Worm (Caenorhabditis elegans): ENCODE measurements around the gene ZC373.2.

DNA sequence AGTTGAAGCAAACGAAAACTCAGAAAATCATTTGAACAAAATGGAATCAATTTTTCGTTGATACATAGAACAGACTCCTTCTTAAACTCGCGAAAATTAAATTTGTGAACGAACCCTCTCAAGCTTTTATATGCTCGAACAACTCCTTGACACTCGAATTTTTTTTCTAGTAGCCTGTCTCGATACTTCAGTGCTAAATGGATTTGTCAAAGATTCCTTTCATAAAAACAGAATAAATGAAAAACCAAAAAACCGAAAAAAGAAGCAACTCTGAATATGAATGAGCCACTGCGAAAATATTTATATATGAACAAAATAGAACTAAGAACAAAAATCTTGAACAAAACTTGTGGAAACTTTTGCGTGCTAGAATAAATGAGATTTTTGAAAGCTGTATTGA lies 48.2 kb downstream of the ZC373.2 start:
- TF ChIP-seq nhr-76 (tag; optimal IDR thresholded peaks at IDR 0.05) (no peak), nhr-237 (tag; optimal IDR thresholded peaks at IDR 0.05) (no peak), nhr-23 (tag; optimal IDR thresholded peaks at IDR 0.05) (no peak), mdl-1 (tag; optimal IDR thresholded peaks at IDR 0.05) (no peak), ztf-4 (tag; optimal IDR thresholded peaks at IDR 0.05) (no peak), daf-12 (tag; optimal IDR thresholded peaks at IDR 0.05) (no peak), unc-62 (GFP tag; optimal IDR thresholded peaks at IDR 0.05) (no peak), nfya-1 (tag; optimal IDR thresholded peaks at IDR 0.05; ENCODE audit: insufficient read depth) (no peak), jun-1 (tag; optimal IDR thresholded peaks at IDR 0.05) (no peak), R02D3.7 (tag; optimal IDR thresholded peaks at IDR 0.05) (no peak), fkh-2 (tag; optimal IDR thresholded peaks at IDR 0.05) (no peak), ceh-9 (tag; optimal IDR thresholded peaks at IDR 0.05) (no peak), ceh-82 (tag; optimal IDR thresholded peaks at IDR 0.05) (no peak), elt-1 (tag; optimal IDR thresholded peaks at IDR 0.05) (no peak)

Measured in whole organism, L3 larva.